Worm (Caenorhabditis elegans) whole organism, L1 larva: ENCODE measurements around the gene tag-65.

Experiments
- C04F5.9 ChIP-seq: sonication (generic microtip); optimal IDR thresholded peaks from 2 replicates; lab custom pipeline; 2016; ENCODE audit warnings: missing genetic modification characterization, missing compliant biosample characterization
- C16A3.4 ChIP-seq: fragments of 150-350 bp; optimal IDR thresholded peaks from 2 replicates; lab custom pipeline; 2014; ENCODE audit warnings: missing biosample characterization, missing genetic modification characterization
- F16B12.6 ChIP-seq: fragments of 150-350 bp; optimal IDR thresholded peaks from 2 replicates; lab custom pipeline; 2014; ENCODE audit warnings: missing biosample characterization, missing genetic modification characterization
- aly-2 ChIP-seq: fragments of 150-350 bp; optimal IDR thresholded peaks from 2 replicates; lab custom pipeline; 2014; ENCODE audit warnings: missing biosample characterization, missing genetic modification characterization
- ama-1 ChIP-seq: fragments of 150-350 bp; optimal IDR thresholded peaks from 2 replicates; lab custom pipeline; 2014
- ceh-8 ChIP-seq: fragments of 200-800 bp; sonication (Bioruptor generic); optimal IDR thresholded peaks from 2 replicates; lab custom pipeline; 2018; ENCODE audit warnings: mild to moderate bottlenecking, missing genetic modification characterization, moderate library complexity, missing compliant biosample characterization
- dpl-1 ChIP-seq, 3 experiments: fragments of 150-350 bp in 2 of 3; sonication (generic microtip) in 1 of 3; optimal IDR thresholded peaks; 2 replicates each; lab custom pipeline; 2014 to 2017; ENCODE audit warnings: missing biosample characterization in 3 of 3, missing genetic modification characterization in 3 of 3, missing genetic modification reagents in 3 of 3
- efl-1 ChIP-seq, 4 experiments: fragments of 150-350 bp; optimal IDR thresholded peaks in 3 of 4; peaks in 1 of 4; 1 replicate in 1 of 4; 2 replicates in 3 of 4; lab custom pipeline; 2014; ENCODE audit warnings: missing biosample characterization in 2 of 4, missing genetic modification characterization in 2 of 4, missing genetic modification reagents in 2 of 4
- efl-3 ChIP-seq: fragments of 200-800 bp; sonication (Bioruptor generic); optimal IDR thresholded peaks from 2 replicates; lab custom pipeline; 2018; ENCODE audit warnings: mild to moderate bottlenecking, missing genetic modification characterization, missing compliant biosample characterization
- egl-27 ChIP-seq, 2 experiments: fragments of 150-350 bp in 1 of 2; sonication (generic microtip); optimal IDR thresholded peaks; 3 replicates each; lab custom pipeline; 2017 to 2018; ENCODE audit warnings: missing biosample characterization in 2 of 2, missing genetic modification characterization in 2 of 2, missing genetic modification reagents in 2 of 2
- elt-3 ChIP-seq, 6 experiments: fragments of 150-350 bp in 1 of 6; sonication (generic microtip); optimal IDR thresholded peaks; 2 replicates each; lab custom pipeline; 2017 to 2018; ENCODE audit warnings: missing biosample characterization in 6 of 6, missing genetic modification characterization in 6 of 6, inconsistent platforms in 1 of 6
- ets-5 ChIP-seq: fragments of 200-800 bp; sonication (Bioruptor generic); IDR thresholded peaks from 2 replicates; pipeline ENCODE4 v1.3.6; 2022; ENCODE audit warnings: missing genetic modification characterization, missing compliant biosample characterization
- fkh-10 ChIP-seq: sonication (generic microtip); optimal IDR thresholded peaks from 2 replicates; lab custom pipeline; 2017; ENCODE audit warnings: missing biosample characterization, missing genetic modification reagents, missing genetic modification characterization
- fkh-4 ChIP-seq: sonication (generic microtip); optimal IDR thresholded peaks from 2 replicates; lab custom pipeline; 2016; ENCODE audit warnings: missing compliant biosample characterization, missing genetic modification characterization, borderline replicate concordance
- fkh-8 ChIP-seq: sonication (generic microtip); optimal IDR thresholded peaks from 2 replicates; lab custom pipeline; 2016; ENCODE audit warnings: mild to moderate bottlenecking, missing genetic modification characterization, missing compliant biosample characterization
- fos-1 ChIP-seq: fragments of 150-350 bp; optimal IDR thresholded peaks from 2 replicates; lab custom pipeline; 2014; ENCODE audit warnings: missing biosample characterization, missing genetic modification characterization
- grh-1 ChIP-seq: fragments of 200-800 bp; sonication (Bioruptor generic); IDR thresholded peaks from 2 replicates; pipeline ENCODE4 v1.3.6; 2022; ENCODE audit warnings: missing genetic modification reagents, missing genetic modification characterization, missing compliant biosample characterization
- hpl-2 ChIP-seq: fragments of 150-350 bp; optimal IDR thresholded peaks from 2 replicates; lab custom pipeline; 2014; ENCODE audit warnings: missing biosample characterization, missing genetic modification reagents, missing genetic modification characterization
- lin-13 ChIP-seq: fragments of 150-350 bp; optimal IDR thresholded peaks from 2 replicates; lab custom pipeline; 2014; ENCODE audit warnings: missing biosample characterization, missing genetic modification reagents, missing genetic modification characterization
- lin-15B ChIP-seq: fragments of 150-350 bp; sonication (generic microtip); optimal IDR thresholded peaks from 3 replicates; lab custom pipeline; 2014; ENCODE audit warnings: missing biosample characterization, missing genetic modification characterization
- lin-35 ChIP-seq, 2 experiments: fragments of 150-350 bp; optimal IDR thresholded peaks; 2 replicates each; lab custom pipeline; 2014; ENCODE audit warnings: missing biosample characterization in 2 of 2, missing genetic modification characterization in 2 of 2, missing genetic modification reagents in 2 of 2
- lir-3 ChIP-seq: sonication (generic microtip); optimal IDR thresholded peaks from 2 replicates; lab custom pipeline; 2016; ENCODE audit warnings: mild to moderate bottlenecking, missing genetic modification characterization, moderate library complexity, missing compliant biosample characterization; ENCODE audit not compliant: poor library complexity
- lsy-2 ChIP-seq, 2 experiments: fragments of 150-350 bp; optimal IDR thresholded peaks; 2 replicates each; lab custom pipeline; 2014; ENCODE audit warnings: missing biosample characterization in 2 of 2, missing genetic modification characterization in 2 of 2
- mdl-1 ChIP-seq, 2 experiments: fragments of 150-350 bp; optimal IDR thresholded peaks; 2 replicates each; lab custom pipeline; 2014 to 2017; ENCODE audit warnings: missing biosample characterization in 2 of 2, missing genetic modification characterization in 2 of 2, inconsistent platforms in 1 of 2
- nhr-11 ChIP-seq: fragments of 150-350 bp; optimal IDR thresholded peaks from 2 replicates; lab custom pipeline; 2014; ENCODE audit warnings: missing biosample characterization, missing genetic modification characterization
- nhr-19 ChIP-seq: fragments of 200-800 bp; sonication (Bioruptor generic); conservative IDR thresholded peaks from 2 replicates; pipeline ENCODE4 v1.3.6; 2022; ENCODE audit warnings: missing genetic modification characterization, missing compliant biosample characterization
- nhr-237 ChIP-seq: fragments of 150-350 bp; optimal IDR thresholded peaks from 2 replicates; lab custom pipeline; 2014; ENCODE audit warnings: missing biosample characterization, missing genetic modification characterization
- nhr-47 ChIP-seq: sonication (generic microtip); optimal IDR thresholded peaks from 2 replicates; lab custom pipeline; 2016; ENCODE audit warnings: mild to moderate bottlenecking, missing genetic modification characterization, moderate library complexity, missing compliant biosample characterization
- nhr-71 ChIP-seq: sonication (generic microtip); optimal IDR thresholded peaks from 2 replicates; lab custom pipeline; 2016; ENCODE audit warnings: mild to moderate bottlenecking, missing genetic modification characterization, moderate library complexity, missing compliant biosample characterization
- nhr-77 ChIP-seq: fragments of 150-350 bp; optimal IDR thresholded peaks from 2 replicates; lab custom pipeline; 2014; ENCODE audit warnings: missing biosample characterization, missing genetic modification characterization
- nhr-84 ChIP-seq: sonication (generic microtip); optimal IDR thresholded peaks from 2 replicates; lab custom pipeline; 2017; ENCODE audit warnings: missing biosample characterization, missing genetic modification characterization
- nhr-90 ChIP-seq: sonication (generic microtip); optimal IDR thresholded peaks from 2 replicates; lab custom pipeline; 2016; ENCODE audit warnings: mild to moderate bottlenecking, missing genetic modification characterization, missing compliant biosample characterization; ENCODE audit not compliant: poor library complexity
- pax-3 ChIP-seq: fragments of 200-800 bp; sonication (Bioruptor generic); optimal IDR thresholded peaks from 2 replicates; lab custom pipeline; 2018; ENCODE audit warnings: mild to moderate bottlenecking, missing genetic modification characterization, moderate library complexity, missing compliant biosample characterization
- pqm-1 ChIP-seq: sonication (generic microtip); optimal IDR thresholded peaks from 3 replicates; lab custom pipeline; 2017; ENCODE audit warnings: missing biosample characterization, missing genetic modification characterization
- rnt-1 ChIP-seq: sonication (generic microtip); optimal IDR thresholded peaks from 2 replicates; lab custom pipeline; 2016; ENCODE audit warnings: mild to moderate bottlenecking, missing genetic modification characterization, moderate library complexity, missing compliant biosample characterization
- snpc-4 ChIP-seq: fragments of 150-350 bp; optimal IDR thresholded peaks from 2 replicates; lab custom pipeline; 2014; ENCODE audit warnings: missing biosample characterization, missing genetic modification characterization
- snu-23 ChIP-seq: sonication (generic microtip); optimal IDR thresholded peaks from 2 replicates; lab custom pipeline; 2016; ENCODE audit warnings: missing genetic modification characterization, missing compliant biosample characterization
- sox-4 ChIP-seq: sonication (generic microtip); optimal IDR thresholded peaks from 2 replicates; lab custom pipeline; 2016; ENCODE audit warnings: missing genetic modification characterization, missing compliant biosample characterization
- sptf-1 ChIP-seq: fragments of 150-350 bp; optimal IDR thresholded peaks from 2 replicates; lab custom pipeline; 2014; ENCODE audit warnings: missing biosample characterization, missing genetic modification characterization
- sup-37 ChIP-seq: fragments of 200-800 bp; sonication (Bioruptor generic); optimal IDR thresholded peaks from 2 replicates; lab custom pipeline; 2018; ENCODE audit warnings: mild to moderate bottlenecking, missing genetic modification characterization, missing compliant biosample characterization
- swsn-7 ChIP-seq: sonication (generic microtip); optimal IDR thresholded peaks from 2 replicates; lab custom pipeline; 2016; ENCODE audit warnings: missing genetic modification characterization, missing compliant biosample characterization
- tbx-2 ChIP-seq: sonication (generic microtip); optimal IDR thresholded peaks from 2 replicates; lab custom pipeline; 2016; ENCODE audit warnings: missing genetic modification characterization, missing compliant biosample characterization
- tlp-1 ChIP-seq: fragments of 150-350 bp; optimal IDR thresholded peaks from 2 replicates; lab custom pipeline; 2014; ENCODE audit warnings: missing biosample characterization, missing genetic modification characterization
- unc-130 ChIP-seq: fragments of 150-350 bp; optimal IDR thresholded peaks from 2 replicates; lab custom pipeline; 2017; ENCODE audit warnings: missing biosample characterization, missing genetic modification characterization, inconsistent platforms
- unc-30 ChIP-seq: sonication (generic microtip); optimal IDR thresholded peaks from 2 replicates; lab custom pipeline; 2017; ENCODE audit warnings: missing biosample characterization, missing genetic modification characterization
- unc-62 ChIP-seq: fragments of 150-350 bp; optimal IDR thresholded peaks from 2 replicates; lab custom pipeline; 2014; ENCODE audit warnings: missing biosample characterization, missing genetic modification reagents, missing genetic modification characterization
- unc-86 ChIP-seq: sonication (generic microtip); optimal IDR thresholded peaks from 2 replicates; lab custom pipeline; 2016; ENCODE audit warnings: missing genetic modification characterization, missing compliant biosample characterization
- vab-15 ChIP-seq: sonication (generic microtip); optimal IDR thresholded peaks from 2 replicates; lab custom pipeline; 2017; ENCODE audit warnings: missing genotype, mild to moderate bottlenecking, missing genetic modification characterization, missing compliant biosample characterization
- xbp-1 ChIP-seq: sonication (generic microtip); optimal IDR thresholded peaks from 2 replicates; lab custom pipeline; 2016; ENCODE audit warnings: missing genetic modification characterization, missing compliant biosample characterization
- zag-1 ChIP-seq: fragments of 150-350 bp; optimal IDR thresholded peaks from 2 replicates; lab custom pipeline; 2014; ENCODE audit warnings: missing biosample characterization, missing genetic modification characterization
- ztf-4 ChIP-seq: fragments of 150-350 bp; optimal IDR thresholded peaks from 2 replicates; lab custom pipeline; 2014; ENCODE audit warnings: missing biosample characterization, missing genetic modification characterization

The tag-65 gene

DNA sequence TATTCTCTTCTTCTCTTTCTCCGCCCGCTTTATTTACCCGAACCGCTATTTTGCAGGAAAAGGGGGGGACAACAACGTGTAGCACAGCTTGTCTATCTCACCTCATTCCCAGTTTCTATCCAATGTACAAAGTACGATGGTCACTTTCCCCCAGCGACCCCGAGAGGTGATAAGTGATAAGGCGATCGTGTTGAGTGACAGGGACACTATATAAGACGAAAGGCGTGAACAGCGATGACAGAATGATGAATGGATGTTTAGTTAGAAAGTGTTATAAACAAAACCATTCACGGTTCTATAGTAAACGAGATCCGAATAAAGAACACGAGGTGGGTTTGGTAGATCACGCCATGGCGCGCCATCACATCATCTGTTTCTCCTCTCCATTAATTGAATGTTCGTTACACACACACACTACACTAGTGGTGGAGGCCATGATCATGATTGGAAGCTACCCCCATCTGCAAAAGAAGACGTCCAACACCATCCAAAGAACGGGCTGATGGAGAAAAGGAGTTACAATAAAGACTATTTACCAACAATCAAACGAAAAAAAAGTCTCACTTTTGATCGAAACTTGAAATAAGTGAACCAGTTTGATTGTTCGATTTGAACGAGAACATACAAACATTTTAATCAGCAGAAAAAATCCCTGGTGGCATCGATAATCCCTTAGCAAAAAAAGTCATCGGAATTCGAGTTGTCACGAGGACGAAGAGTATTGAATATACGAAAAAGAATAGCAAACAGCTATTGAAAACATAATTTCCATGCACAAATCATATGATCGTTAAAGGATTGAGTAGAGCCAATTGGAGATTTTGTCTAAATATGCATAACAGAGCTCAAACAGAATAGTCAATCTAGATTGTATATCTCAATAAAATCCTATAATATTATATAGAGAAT, 21.8 kb downstream of the tag-65 start:
- peak; percentile 42 for TF ChIP-seq pqm-1
- TF ChIP-seq nhr-90 (tag; lab: Kevin White, UChicago), result peak; percentile 83
- TF ChIP-seq C16A3.4, result peak; percentile 25
- peak; percentile 27 to 46 for TF ChIP-seq lsy-2 (tag; optimal IDR thresholded peaks at IDR 0.05; lab: Kevin White, UChicago)
- TF ChIP-seq fkh-8 (tag; lab: Kevin White, UChicago), result peak; percentile 2
- TF ChIP-seq elt-3 (tag; optimal IDR thresholded peaks at IDR 0.05; lab: Kevin White, UChicago), result peak in 4 of 6 experiments; percentile 24 to 99 (median 78)
- TF ChIP-seq dpl-1 (GFP tag; optimal IDR thresholded peaks at IDR 0.05; lab: Kevin White, UChicago), result peak in 2 of 3 experiments; percentile 23 to 64
- no peak for TF ChIP-seq unc-30 (tag; lab: Kevin White, UChicago)
- no peak for TF ChIP-seq fkh-4 (tag; lab: Kevin White, UChicago)
- peak; percentile 28 for TF ChIP-seq swsn-7 (tag; lab: Kevin White, UChicago)
- TF ChIP-seq lin-13 (GFP tag; lab: Kevin White, UChicago), result no peak
- TF ChIP-seq efl-3, result no peak
- TF ChIP-seq unc-62 (GFP tag; lab: Kevin White, UChicago), result no peak
- TF ChIP-seq tbx-2, result peak; percentile 32
- TF ChIP-seq C04F5.9 (tag; lab: Kevin White, UChicago), result no peak
- no peak for TF ChIP-seq F16B12.6
- TF ChIP-seq unc-130, result peak; percentile 43
- peak; percentile 20 for TF ChIP-seq nhr-47 (tag; lab: Kevin White, UChicago)
- peak; percentile 86 for TF ChIP-seq ama-1 (lab: Kevin White, UChicago)
- TF ChIP-seq lin-15B (tag; lab: Kevin White, UChicago), result no peak
- TF ChIP-seq nhr-19 (GFP tag; lab: Robert Waterston, UW), result peak; percentile 62
- no peak for TF ChIP-seq egl-27 (tag; optimal IDR thresholded peaks at IDR 0.05; lab: Kevin White, UChicago)
- peak; percentile 23 for TF ChIP-seq fos-1
- TF ChIP-seq grh-1 (GFP tag; lab: Robert Waterston, UW), result peak; percentile 57
- TF ChIP-seq vab-15 (tag; lab: Kevin White, UChicago), result peak; percentile 35
- no peak for TF ChIP-seq zag-1
- TF ChIP-seq nhr-84 (tag; lab: Kevin White, UChicago), result no peak
- no peak for TF ChIP-seq tlp-1
- peak; percentile 29 to 67 for TF ChIP-seq mdl-1 (tag; optimal IDR thresholded peaks at IDR 0.05; lab: Kevin White, UChicago)
- TF ChIP-seq fkh-10, result no peak
- peak; percentile 51 for TF ChIP-seq ztf-4 (tag; lab: Kevin White, UChicago)
- TF ChIP-seq snu-23 (GFP tag; lab: Kevin White, UChicago), result peak; percentile 70
- no peak for TF ChIP-seq sup-37 (GFP tag; lab: Kevin White, UChicago)
- no peak for TF ChIP-seq ets-5
- no peak for TF ChIP-seq sox-4 (tag; lab: Kevin White, UChicago)
- no peak for TF ChIP-seq nhr-11 (tag; lab: Kevin White, UChicago)
- TF ChIP-seq lir-3 (tag; lab: Kevin White, UChicago), result peak; percentile 19
- TF ChIP-seq nhr-71, result peak; percentile 81
- TF ChIP-seq ceh-8 (GFP tag; lab: Kevin White, UChicago), result no peak
- no peak for TF ChIP-seq aly-2 (tag; lab: Kevin White, UChicago)
- peak; percentile 18 for TF ChIP-seq rnt-1 (tag; lab: Kevin White, UChicago)
- no peak for TF ChIP-seq nhr-77
- peak; percentile 67 for TF ChIP-seq pax-3
- TF ChIP-seq efl-1 (optimal IDR thresholded peaks at IDR 0.05; lab: Kevin White, UChicago), result peak in 1 of 2 experiments; percentile 27
- peak in 1 of 2 experiments; percentile 58 for TF ChIP-seq efl-1 (GFP tag; optimal IDR thresholded peaks at IDR 0.05 in 1 of 2; lab: Kevin White, UChicago)
- TF ChIP-seq nhr-237 (tag; lab: Kevin White, UChicago), result no peak
- peak; percentile 46 to 83 for TF ChIP-seq lin-35 (GFP tag; optimal IDR thresholded peaks at IDR 0.05; lab: Kevin White, UChicago)
- TF ChIP-seq hpl-2 (GFP tag; lab: Kevin White, UChicago), result no peak
- TF ChIP-seq unc-86, result no peak
- TF ChIP-seq snpc-4 (tag; lab: Kevin White, UChicago), result no peak
- peak; percentile 11 for TF ChIP-seq xbp-1 (tag; lab: Kevin White, UChicago)
- TF ChIP-seq sptf-1 (tag; lab: Kevin White, UChicago), result no peak
